Fruit fly (Drosophila melanogaster): ENCODE results near the gene pns.

dm6 chr3L:1576489-1577106 lies 39.7 kb downstream of the pns start, which contains the start of gene CG13917:
- no peak for TF ChIP-seq Mes4 (GFP tag; optimal IDR thresholded peaks at IDR 0.05)
- no peak for TF ChIP-seq luna (GFP tag; optimal IDR thresholded peaks at IDR 0.05)
- no peak for TF ChIP-seq usp (GFP tag; optimal IDR thresholded peaks at IDR 0.05)

Measured in whole organism, embryonic.